Worm (Caenorhabditis elegans): ENCODE measurements around the gene mlt-4.
A peak's percentile ranks its signal among the peaks of the same experiment; 100 is the strongest.

The mlt-4 gene

DNA sequence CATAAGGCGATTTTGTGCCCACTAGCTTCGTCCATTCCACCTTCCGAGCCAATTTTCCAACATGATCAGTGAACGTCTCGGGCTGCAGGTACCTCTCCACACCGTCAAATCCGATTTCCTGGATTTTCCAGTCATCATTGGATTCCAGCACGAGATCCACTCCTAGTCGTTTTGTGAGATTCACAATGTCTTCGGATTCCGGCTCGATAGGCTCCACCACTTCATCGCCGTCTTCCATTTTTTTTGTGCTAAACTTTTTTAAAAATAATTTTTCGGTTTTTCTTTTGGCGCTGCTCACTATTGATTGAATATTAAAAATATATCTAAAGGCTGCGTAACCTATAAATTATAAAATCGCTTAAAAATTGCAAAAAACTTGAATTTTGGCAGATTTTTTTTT lies 22.2 kb downstream of the mlt-4 start, which contains the start of gene mdt-17 (continued):
- TF ChIP-seq Y95B8A.8 (GFP tag; IDR thresholded peaks at IDR 0.05) (0 out of 2 replicates have a peak, but pooled peaks have one; percentile 22), zim-3 (tag; optimal IDR thresholded peaks at IDR 0.05) (no peak), hrde-1 (tag; optimal IDR thresholded peaks at IDR 0.05; ENCODE audit: borderline replicate concordance) (peak; percentile 21)

DNA sequence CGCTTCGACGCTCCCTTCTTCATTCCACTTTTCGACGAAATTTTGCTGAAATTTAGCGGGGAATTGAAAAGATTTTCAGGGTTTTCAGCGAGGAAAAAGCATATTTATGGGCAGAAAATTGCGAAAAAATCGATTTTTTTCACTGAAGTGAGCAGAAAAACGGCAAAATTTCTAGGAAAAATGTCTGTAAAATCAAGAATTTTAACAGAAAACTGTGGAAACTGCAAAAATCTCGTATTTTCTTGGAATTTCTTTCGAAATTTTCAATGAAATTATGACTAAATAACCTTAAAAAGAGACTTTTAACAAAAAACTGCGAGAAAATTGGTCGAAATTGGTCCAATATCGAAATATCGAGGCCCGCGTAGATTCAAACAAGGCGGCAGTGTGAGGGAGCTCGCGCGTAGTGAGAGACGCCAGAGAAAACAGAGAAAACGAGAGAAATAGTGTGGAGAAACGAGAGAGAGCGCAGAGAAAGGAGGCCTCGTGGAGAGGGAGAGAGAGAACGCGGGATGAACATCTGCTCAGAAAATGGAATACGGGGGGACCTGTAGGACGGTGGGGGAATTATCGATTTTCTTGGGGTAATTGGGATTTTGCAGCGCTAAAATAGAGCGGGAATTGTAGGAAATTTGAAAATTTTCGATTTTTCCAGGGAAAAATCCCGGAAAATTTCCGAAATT lies 39.6 kb downstream of the mlt-4 start, which contains the start of gene swsn-1:
Gene swsn-1, minus strand, starts transcription at position 51 of the 683 bp plus-strand sequence.
- TF ChIP-seq dpl-1 (GFP tag; optimal IDR thresholded peaks at IDR 0.05) (peak; percentile 23), madf-10 (tag; optimal IDR thresholded peaks at IDR 0.05) (no peak), lin-54 (GFP tag; optimal IDR thresholded peaks at IDR 0.05) (peak; percentile 34), xnd-1 (tag; optimal IDR thresholded peaks at IDR 0.05) (no peak), atf-7 (tag; optimal IDR thresholded peaks at IDR 0.05) (no peak), nhr-90 (tag; optimal IDR thresholded peaks at IDR 0.05) (no peak), F37B4.10 (GFP tag; IDR thresholded peaks at IDR 0.05) (no peak), B0019.2 (GFP tag; conservative IDR thresholded peaks at IDR 0.05) (no peak; the same call in 1 of the 2 replicates), F39B2.1 (GFP tag; IDR thresholded peaks at IDR 0.05) (no peak), ceh-79 (tag; optimal IDR thresholded peaks at IDR 0.05) (no peak), Y79H2A.3 (GFP tag; conservative IDR thresholded peaks at IDR 0.05) (no peak), C06A6.2 (GFP tag; conservative IDR thresholded peaks at IDR 0.05) (no peak), hlh-26 (GFP tag; conservative IDR thresholded peaks at IDR 0.05) (no peak), dpff-1 (tag; optimal IDR thresholded peaks at IDR 0.05) (no peak), B0261.1 (tag; optimal IDR thresholded peaks at IDR 0.05) (no peak), T26A5.8 (tag; optimal IDR thresholded peaks at IDR 0.05) (no peak), unc-62 (GFP tag; optimal IDR thresholded peaks at IDR 0.05) (no peak), sea-2 (GFP tag; IDR thresholded peaks at IDR 0.05) (no peak), madf-8 (GFP tag; conservative IDR thresholded peaks at IDR 0.05) (peak; percentile 30; the same call in 1 of the 2 replicates), Y95B8A.8 (GFP tag; IDR thresholded peaks at IDR 0.05) (no peak), rpc-1 (optimal IDR thresholded peaks at IDR 0.05) (no peak), rpc-1 (tag; optimal IDR thresholded peaks at IDR 0.05) (no peak), snpc-3.4 (tag; optimal IDR thresholded peaks at IDR 0.05) (no peak), madf-3 (GFP tag; IDR thresholded peaks at IDR 0.05) (no peak), zim-3 (tag; optimal IDR thresholded peaks at IDR 0.05) (peak; percentile 20), F23B12.7 (tag; optimal IDR thresholded peaks at IDR 0.05; ENCODE audit: insufficient read depth) (peak; percentile 19), aptf-2 (GFP tag; conservative IDR thresholded peaks at IDR 0.05) (no peak), mel-28 (tag; optimal IDR thresholded peaks at IDR 0.05; ENCODE audit: borderline replicate concordance) (no peak), snpc-1.3 (tag; optimal IDR thresholded peaks at IDR 0.05; ENCODE audit: insufficient read depth) (no peak), mes-4 (tag; optimal IDR thresholded peaks at IDR 0.05) (no peak), ccch-3 (GFP tag; optimal IDR thresholded peaks at IDR 0.05) (no peak), lin-35 (GFP tag; optimal IDR thresholded peaks at IDR 0.05) (no peak), egrh-3 (GFP tag; IDR thresholded peaks at IDR 0.05) (no peak; the same call in 1 of the 2 replicates), K11D2.4 (GFP tag; IDR thresholded peaks at IDR 0.05) (no peak), nhr-120 (GFP tag; IDR thresholded peaks at IDR 0.05) (no peak), tbx-9 (tag; optimal IDR thresholded peaks at IDR 0.05; ENCODE audit: borderline replicate concordance) (no peak), hsf-1 (GFP tag; IDR thresholded peaks at IDR 0.05) (no peak), ztf-25 (GFP tag; IDR thresholded peaks at IDR 0.05) (no peak), repo-1 (tag; optimal IDR thresholded peaks at IDR 0.05) (no peak), hmg-1.2 (GFP tag; IDR thresholded peaks at IDR 0.05) (peak; percentile 98), nhr-179 (tag; optimal IDR thresholded peaks at IDR 0.05) (no peak), attf-3 (GFP tag; conservative IDR thresholded peaks at IDR 0.05) (no peak), Y56A3A.18 (GFP tag; IDR thresholded peaks at IDR 0.05) (no peak), F55B11.4 (tag; optimal IDR thresholded peaks at IDR 0.05; ENCODE audit: borderline replicate concordance, insufficient read depth) (no peak), F49E8.2 (tag; optimal IDR thresholded peaks at IDR 0.05; ENCODE audit: insufficient read depth) (peak; percentile 5)

Measured in whole organism, young adult.